Fruit fly (Drosophila melanogaster) whole organism, prepupa: ENCODE data around the gene CG11983.

Source experiments
- Blimp-1 ChIP-seq: fragments of 200-800 bp; sonication (Bioruptor generic); optimal IDR thresholded peaks from 3 replicates; lab custom pipeline; 2017; ENCODE audit warnings: missing biosample characterization, missing genetic modification characterization, mild to moderate bottlenecking, moderate library complexity, missing genetic modification reagents
- CG10631 ChIP-seq: fragments of 200-800 bp; sonication (Bioruptor generic); optimal IDR thresholded peaks from 2 replicates; lab custom pipeline; 2016; ENCODE audit warnings: missing biosample characterization, missing genetic modification characterization
- CG10669 ChIP-seq: fragments of 200-800 bp; sonication (Bioruptor generic); optimal IDR thresholded peaks from 3 replicates; lab custom pipeline; 2018; ENCODE audit warnings: missing biosample characterization, mild to moderate bottlenecking, missing genetic modification characterization, moderate library complexity
- CG11902 ChIP-seq: fragments of 200-800 bp; sonication (Bioruptor generic); optimal IDR thresholded peaks from 3 replicates; lab custom pipeline; 2016; ENCODE audit warnings: missing biosample characterization, missing genetic modification characterization
- CG15336 ChIP-seq: fragments of 200-800 bp; sonication (Bioruptor generic); IDR thresholded peaks from 2 replicates; pipeline ENCODE4 v1.3.6; 2022; ENCODE audit warnings: missing biosample characterization, missing genetic modification characterization
- CG16779 ChIP-seq: fragments of 200-800 bp; sonication (Bioruptor generic); optimal IDR thresholded peaks from 3 replicates; lab custom pipeline; 2017; ENCODE audit warnings: missing biosample characterization, mild to moderate bottlenecking, missing genetic modification characterization
- CG3032 ChIP-seq: fragments of 200-800 bp; optimal IDR thresholded peaks from 2 replicates; lab custom pipeline; 2019; ENCODE audit warnings: missing biosample characterization, mild to moderate bottlenecking, missing genetic modification characterization, moderate library complexity
- CG31627 ChIP-seq: fragments of 200-800 bp; sonication (Bioruptor generic); optimal IDR thresholded peaks from 3 replicates; lab custom pipeline; 2016; ENCODE audit warnings: missing biosample characterization, missing genetic modification characterization
- CG32006 ChIP-seq: fragments of 200-800 bp; sonication (Bioruptor generic); optimal IDR thresholded peaks from 3 replicates; lab custom pipeline; 2017; ENCODE audit warnings: missing biosample characterization, mild to moderate bottlenecking, missing genetic modification characterization
- CG34406 ChIP-seq: fragments of 200-800 bp; sonication (Bioruptor generic); optimal IDR thresholded peaks from 3 replicates; lab custom pipeline; 2016; ENCODE audit warnings: missing biosample characterization, missing genetic modification characterization
- CG3919 ChIP-seq: fragments of 200-800 bp; sonication (Bioruptor generic); optimal IDR thresholded peaks from 3 replicates; lab custom pipeline; 2016; ENCODE audit warnings: missing biosample characterization, missing genetic modification characterization
- CG4318 ChIP-seq: fragments of 200-800 bp; sonication (Bioruptor generic); optimal IDR thresholded peaks from 3 replicates; lab custom pipeline; 2017; ENCODE audit warnings: missing biosample characterization, mild to moderate bottlenecking, missing genetic modification characterization
- CG6163 ChIP-seq: fragments of 200-800 bp; sonication (Bioruptor generic); IDR thresholded peaks from 3 replicates; pipeline ENCODE4 v1.3.6; 2022; ENCODE audit warnings: missing biosample characterization, missing genetic modification characterization
- CG6808 ChIP-seq: fragments of 200-800 bp; sonication (Bioruptor generic); optimal IDR thresholded peaks from 3 replicates; lab custom pipeline; 2017; ENCODE audit warnings: missing biosample characterization, missing genetic modification characterization, mild to moderate bottlenecking, moderate library complexity, missing genetic modification reagents
- CG7368 ChIP-seq: fragments of 200-800 bp; sonication (Bioruptor generic); optimal IDR thresholded peaks from 3 replicates; lab custom pipeline; 2016; ENCODE audit warnings: missing biosample characterization, missing genetic modification characterization
- CG8319 ChIP-seq: fragments of 200-800 bp; sonication (Bioruptor generic); optimal IDR thresholded peaks from 3 replicates; lab custom pipeline; 2016; ENCODE audit warnings: missing biosample characterization, missing genetic modification characterization
- Eip75B ChIP-seq: fragments of 200-800 bp; sonication (Bioruptor generic); optimal IDR thresholded peaks from 3 replicates; lab custom pipeline; 2016; ENCODE audit warnings: missing biosample characterization, missing genetic modification characterization
- Eip78C ChIP-seq: fragments of 200-800 bp; sonication (Bioruptor generic); peaks from one replicate; lab custom pipeline; 2016; ENCODE audit warnings: missing biosample characterization, missing genetic modification characterization
- Ets21C ChIP-seq: fragments of 200-800 bp; sonication (Bioruptor generic); optimal IDR thresholded peaks from 3 replicates; lab custom pipeline; 2016; ENCODE audit warnings: missing biosample characterization, missing genetic modification characterization
- Gug ChIP-seq: fragments of 200-800 bp; sonication (Bioruptor generic); IDR thresholded peaks from 2 replicates; pipeline ENCODE4 v1.3.6; 2022; ENCODE audit warnings: missing biosample characterization, missing genetic modification characterization
- Hr39 ChIP-seq: fragments of 200-800 bp; sonication (Bioruptor generic); optimal IDR thresholded peaks from 2 replicates; lab custom pipeline; 2016; ENCODE audit warnings: missing biosample characterization, missing genetic modification characterization
- Lpt ChIP-seq: fragments of 200-800 bp; sonication (Bioruptor generic); optimal IDR thresholded peaks from 3 replicates; lab custom pipeline; 2016; ENCODE audit warnings: missing biosample characterization, missing genetic modification characterization
- Met ChIP-seq: fragments of 200-800 bp; sonication (Bioruptor generic); optimal IDR thresholded peaks from 3 replicates; lab custom pipeline; 2016; ENCODE audit warnings: missing biosample characterization, missing genetic modification characterization
- Sox102F ChIP-seq: fragments of 200-800 bp; sonication (Bioruptor generic); optimal IDR thresholded peaks from 2 replicates; lab custom pipeline; 2016; ENCODE audit warnings: missing biosample characterization, mild to moderate bottlenecking, missing genetic modification characterization
- Sox15 ChIP-seq: fragments of 200-800 bp; sonication (Bioruptor generic); optimal IDR thresholded peaks from 3 replicates; lab custom pipeline; 2016; ENCODE audit warnings: missing biosample characterization, missing genetic modification characterization
- acj6 ChIP-seq: fragments of 200-800 bp; sonication (Bioruptor generic); optimal IDR thresholded peaks from 3 replicates; lab custom pipeline; 2016; ENCODE audit warnings: missing biosample characterization, missing genetic modification characterization
- dac ChIP-seq: fragments of 200-800 bp; sonication (Bioruptor generic); optimal IDR thresholded peaks from 2 replicates; lab custom pipeline; 2017; ENCODE audit warnings: missing biosample characterization, mild to moderate bottlenecking, missing genetic modification characterization
- dsx ChIP-seq: fragments of 200-800 bp; optimal IDR thresholded peaks from 3 replicates; lab custom pipeline; 2019; ENCODE audit warnings: missing biosample characterization, mild to moderate bottlenecking, missing genetic modification characterization, moderate library complexity; ENCODE audit not compliant: poor library complexity, severe bottlenecking
- esn ChIP-seq: fragments of 200-800 bp; sonication (Bioruptor generic); optimal IDR thresholded peaks from 2 replicates; lab custom pipeline; 2016; ENCODE audit warnings: missing biosample characterization, mild to moderate bottlenecking, missing genetic modification characterization, moderate library complexity
- fd59A ChIP-seq: fragments of 200-800 bp; sonication (Bioruptor generic); optimal IDR thresholded peaks from 2 replicates; lab custom pipeline; 2017; ENCODE audit warnings: missing biosample characterization, mild to moderate bottlenecking, missing genetic modification characterization, missing genetic modification reagents
- fd85E ChIP-seq: fragments of 200-800 bp; sonication (Bioruptor generic); optimal IDR thresholded peaks from 3 replicates; lab custom pipeline; 2016; ENCODE audit warnings: missing biosample characterization, missing genetic modification characterization
- fkh ChIP-seq: fragments of 200-800 bp; sonication (Bioruptor generic); optimal IDR thresholded peaks from 3 replicates; lab custom pipeline; 2017; ENCODE audit warnings: missing biosample characterization, mild to moderate bottlenecking, missing genetic modification characterization, moderate library complexity
- lz ChIP-seq: fragments of 200-800 bp; sonication (Bioruptor generic); optimal IDR thresholded peaks from 3 replicates; lab custom pipeline; 2016; ENCODE audit warnings: missing biosample characterization, missing genetic modification characterization
- net ChIP-seq: fragments of 200-800 bp; sonication (Bioruptor generic); optimal IDR thresholded peaks from 3 replicates; lab custom pipeline; 2016; ENCODE audit warnings: missing biosample characterization, missing genetic modification characterization
- pdm3 ChIP-seq: fragments of 200-800 bp; sonication (Bioruptor generic); optimal IDR thresholded peaks from 3 replicates; lab custom pipeline; 2016; ENCODE audit warnings: missing biosample characterization, missing genetic modification characterization
- spab ChIP-seq: fragments of 200-800 bp; sonication (Bioruptor generic); optimal IDR thresholded peaks from 2 replicates; lab custom pipeline; 2017; ENCODE audit warnings: missing biosample characterization, mild to moderate bottlenecking, missing genetic modification characterization, missing genetic modification reagents
- ss ChIP-seq, 2 experiments: fragments of 200-800 bp; sonication (Bioruptor generic); optimal IDR thresholded peaks; 2 replicates in 1 of 2; 3 replicates in 1 of 2; lab custom pipeline; 2017 to 2018; ENCODE audit warnings: mild to moderate bottlenecking in 2 of 2, missing biosample characterization in 2 of 2, missing genetic modification characterization in 2 of 2, moderate library complexity in 1 of 2
- svp ChIP-seq: fragments of 200-800 bp; sonication (Bioruptor generic); peaks from one replicate; lab custom pipeline; 2016; ENCODE audit warnings: missing biosample characterization, missing genetic modification characterization
- topi ChIP-seq: fragments of 200-800 bp; sonication (Bioruptor generic); optimal IDR thresholded peaks from 3 replicates; lab custom pipeline; 2016; ENCODE audit warnings: missing biosample characterization, missing genetic modification characterization

Gene CG11983

dm6 chr3R:9048466-9049072, 40.4 kb downstream of the CG11983 start, which contains the start of gene Mst85C (continued):
- TF ChIP-seq dac (no peak), acj6 (GFP tag; lab: Kevin White, UChicago) (no peak), CG7368 (no peak), Sox102F (no peak), CG10669 (GFP tag; lab: Kevin White, UChicago) (peak; percentile 21), CG31627 (GFP tag; lab: Kevin White, UChicago) (no peak), lz (GFP tag; lab: Kevin White, UChicago) (no peak), CG6163 (GFP tag; lab: Robert Waterston, UW) (no peak), CG10631 (no peak), esn (GFP tag; lab: Kevin White, UChicago) (no peak), Hr39 (no peak), Met (no peak), fkh (GFP tag; lab: Kevin White, UChicago) (peak; percentile 53), Ets21C (no peak), fd59A (GFP tag; lab: Kevin White, UChicago) (no peak), Eip78C (GFP tag; lab: Kevin White, UChicago) (peak; percentile 50), ss (GFP tag; optimal IDR thresholded peaks at IDR 0.05; lab: Kevin White, UChicago) (no peak), CG16779 (tag; lab: Kevin White, UChicago) (no peak)

- TF ChIP-seq Eip78C (GFP tag; lab: Kevin White, UChicago) (peak; percentile 71), esn (GFP tag; lab: Kevin White, UChicago) (peak; percentile 7), CG15336 (no peak), CG16779 (tag; lab: Kevin White, UChicago) (no peak), Eip75B (no peak), svp (GFP tag; lab: Kevin White, UChicago) (peak; percentile 85), Sox15 (GFP tag; lab: Kevin White, UChicago) (no peak), CG10631 (peak; percentile 7), CG6163 (GFP tag; lab: Robert Waterston, UW) (no peak), pdm3 (peak; percentile 30), CG3919 (GFP tag; lab: Kevin White, UChicago) (no peak), dsx (GFP tag; lab: Kevin White, UChicago) (peak; percentile 36), Hr39 (peak; percentile 1)
These were observed 41.2 kb downstream of the CG11983 start for dm6 chr3R:9049091-9049981.

- TF ChIP-seq Sox15 (GFP tag; lab: Kevin White, UChicago) (no peak), Blimp-1 (GFP tag; lab: Kevin White, UChicago) (peak; percentile 30)
These were observed 42.5 kb downstream of the CG11983 start, which contains the start of gene Nmdmc for dm6 chr3R:9050519-9051119. Gene Nmdmc, minus strand, starts transcription at chr3R:9050555.

dm6 chr3R:9051937-9052680, 44.0 kb downstream of the CG11983 start, which contains the start of gene Kdm2:
Gene Kdm2, plus strand, starts transcription at chr3R:9052495.
- TF ChIP-seq CG15336 (no peak), Blimp-1 (GFP tag; lab: Kevin White, UChicago) (no peak), spab (GFP tag; lab: Kevin White, UChicago) (no peak), net (GFP tag; lab: Kevin White, UChicago) (no peak), ss (GFP tag; optimal IDR thresholded peaks at IDR 0.05; lab: Kevin White, UChicago) (no peak), Lpt (GFP tag; lab: Kevin White, UChicago) (no peak), Eip78C (GFP tag; lab: Kevin White, UChicago) (peak; percentile 71), CG11902 (no peak), fkh (GFP tag; lab: Kevin White, UChicago) (no peak), Sox102F (peak; percentile 34), Ets21C (no peak), topi (GFP tag; lab: Kevin White, UChicago) (peak; percentile 12), CG6808 (GFP tag; lab: Kevin White, UChicago) (no peak), acj6 (GFP tag; lab: Kevin White, UChicago) (no peak), CG3032 (tag; lab: Kevin White, UChicago) (no peak), CG34406 (no peak), Hr39 (no peak), Gug (GFP tag; lab: Robert Waterston, UW) (no peak), CG4318 (no peak), svp (GFP tag; lab: Kevin White, UChicago) (no peak), lz (GFP tag; lab: Kevin White, UChicago) (peak; percentile 16), CG10669 (GFP tag; lab: Kevin White, UChicago) (no peak), fd85E (GFP tag; lab: Kevin White, UChicago) (no peak), CG32006 (GFP tag; lab: Kevin White, UChicago) (no peak), CG8319 (no peak), CG7368 (no peak)
